Fruit fly (Drosophila melanogaster) whole organism, embryonic: Measurements from ENCODE around the gene htl.
A peak's percentile ranks its signal among the peaks of the same experiment; 100 is the strongest.

Source experiments
- Aef1 ChIP-seq: fragments of 200-800 bp; sonication (Bioruptor generic); IDR thresholded peaks from 3 replicates; pipeline ENCODE4 v1.3.6; 2022; ENCODE audit warnings: missing biosample characterization, missing genetic modification characterization
- B-H2 ChIP-seq: fragments of 200-800 bp; sonication (Bioruptor generic); optimal IDR thresholded peaks from 2 replicates; lab custom pipeline; 2018; ENCODE audit warnings: missing biosample characterization, mild to moderate bottlenecking, missing genetic modification characterization
- CG10321 ChIP-seq: fragments of 200-800 bp; sonication (Bioruptor generic); IDR thresholded peaks from 2 replicates; pipeline ENCODE4 v1.3.6; 2022; ENCODE audit warnings: missing biosample characterization, missing genetic modification characterization
- CG10366 ChIP-seq: fragments of 200-800 bp; sonication (Bioruptor generic); IDR thresholded peaks from 2 replicates; pipeline ENCODE4 v1.3.6; 2022; ENCODE audit warnings: missing biosample characterization, missing genetic modification characterization
- CG11085 ChIP-seq: fragments of 200-800 bp; sonication (Bioruptor generic); IDR thresholded peaks from 2 replicates; pipeline ENCODE4 v1.3.6; 2022; ENCODE audit warnings: missing biosample characterization, missing genetic modification characterization
- CG13296 ChIP-seq: fragments of 200-800 bp; sonication (Bioruptor generic); optimal IDR thresholded peaks from 3 replicates; lab custom pipeline; 2018; ENCODE audit warnings: missing biosample characterization, mild to moderate bottlenecking, missing genetic modification characterization
- CG14860 ChIP-seq: fragments of 200-800 bp; sonication (Bioruptor generic); IDR thresholded peaks from 3 replicates; pipeline ENCODE4 v1.3.6; 2022; ENCODE audit warnings: missing biosample characterization, missing genetic modification characterization; ENCODE audit not compliant: partially characterized antibody
- CG3065 ChIP-seq: fragments of 200-800 bp; sonication (Bioruptor generic); optimal IDR thresholded peaks from 2 replicates; lab custom pipeline; 2016; ENCODE audit warnings: missing biosample characterization, missing genetic modification characterization
- CG34422 ChIP-seq: fragments of 200-800 bp; sonication (Bioruptor generic); IDR thresholded peaks from 3 replicates; pipeline ENCODE4 v1.3.6; 2022; ENCODE audit warnings: missing biosample characterization, missing genetic modification characterization
- CG4282 ChIP-seq: fragments of 200-800 bp; sonication (Bioruptor generic); optimal IDR thresholded peaks from 2 replicates; lab custom pipeline; 2016; ENCODE audit warnings: missing biosample characterization, missing genetic modification characterization
- CG4820 ChIP-seq: fragments of 200-800 bp; sonication (Bioruptor generic); optimal IDR thresholded peaks from 3 replicates; lab custom pipeline; 2016; ENCODE audit warnings: missing biosample characterization, missing genetic modification characterization
- CG4854 ChIP-seq: fragments of 200-800 bp; sonication (Bioruptor generic); optimal IDR thresholded peaks from 2 replicates; lab custom pipeline; 2016; ENCODE audit warnings: missing biosample characterization, missing genetic modification characterization, inconsistent platforms
- CG5180 ChIP-seq: fragments of 200-800 bp; sonication (Bioruptor generic); optimal IDR thresholded peaks from 3 replicates; lab custom pipeline; 2017; ENCODE audit warnings: missing biosample characterization, missing genetic modification characterization, mild to moderate bottlenecking, moderate library complexity, missing genetic modification reagents
- CG7372 ChIP-seq: fragments of 200-800 bp; sonication (Bioruptor generic); IDR thresholded peaks from 2 replicates; pipeline ENCODE4 v1.3.6; 2022; ENCODE audit warnings: missing biosample characterization, missing genetic modification characterization
- CG7928 ChIP-seq: fragments of 200-800 bp; sonication (Bioruptor generic); optimal IDR thresholded peaks from 2 replicates; lab custom pipeline; 2017; ENCODE audit warnings: missing biosample characterization, mild to moderate bottlenecking, missing genetic modification characterization
- CG9797 ChIP-seq: fragments of 200-800 bp; sonication (Bioruptor generic); optimal IDR thresholded peaks from 3 replicates; lab custom pipeline; 2018; ENCODE audit warnings: missing biosample characterization, mild to moderate bottlenecking, missing genetic modification characterization
- CG9817 ChIP-seq: fragments of 200-800 bp; sonication (Bioruptor generic); optimal IDR thresholded peaks from 2 replicates; lab custom pipeline; 2018; ENCODE audit warnings: missing biosample characterization, mild to moderate bottlenecking, missing genetic modification characterization, moderate library complexity
- CHES-1-like ChIP-seq: fragments of 200-800 bp; sonication (Bioruptor generic); optimal IDR thresholded peaks from 2 replicates; lab custom pipeline; 2016; ENCODE audit warnings: missing biosample characterization, missing genetic modification characterization
- Dip3 ChIP-seq: fragments of 200-800 bp; sonication (Bioruptor generic); optimal IDR thresholded peaks from 3 replicates; lab custom pipeline; 2016; ENCODE audit warnings: missing biosample characterization, missing genetic modification characterization
- GATAe ChIP-seq: fragments of 200-800 bp; sonication (Bioruptor generic); conservative IDR thresholded peaks from 2 replicates; pipeline ENCODE4 v1.3.6; 2022; ENCODE audit warnings: missing biosample characterization, missing genetic modification characterization
- HLH3B ChIP-seq: fragments of 200-800 bp; sonication (Bioruptor generic); IDR thresholded peaks from 2 replicates; pipeline ENCODE4 v1.3.6; 2022; ENCODE audit warnings: missing biosample characterization, missing genetic modification characterization
- HLH54F ChIP-seq: fragments of 200-800 bp; sonication (Bioruptor generic); optimal IDR thresholded peaks from 3 replicates; lab custom pipeline; 2016; ENCODE audit warnings: missing biosample characterization, missing genetic modification characterization
- Hmr ChIP-seq: fragments of 200-800 bp; sonication (Bioruptor generic); optimal IDR thresholded peaks from 3 replicates; lab custom pipeline; 2017; ENCODE audit warnings: mild to moderate bottlenecking, missing biosample characterization, missing genetic modification reagents, missing genetic modification characterization
- MBD-R2 ChIP-seq: fragments of 200-800 bp; sonication (Bioruptor generic); IDR thresholded peaks from 2 replicates; pipeline ENCODE4 v1.3.6; 2022; ENCODE audit warnings: missing biosample characterization, missing genetic modification characterization
- Meics ChIP-seq: fragments of 200-800 bp; sonication (Bioruptor generic); optimal IDR thresholded peaks from 2 replicates; lab custom pipeline; 2017; ENCODE audit warnings: missing biosample characterization, mild to moderate bottlenecking, missing genetic modification characterization
- Six4 ChIP-seq: fragments of 200-800 bp; sonication (Bioruptor generic); optimal IDR thresholded peaks from 2 replicates; lab custom pipeline; 2016; ENCODE audit warnings: missing biosample characterization, missing genetic modification characterization
- TFAM ChIP-seq: fragments of 200-800 bp; sonication (Bioruptor generic); optimal IDR thresholded peaks from 2 replicates; lab custom pipeline; 2017; ENCODE audit warnings: missing biosample characterization, missing genetic modification characterization, inconsistent platforms
- amos ChIP-seq: fragments of 200-800 bp; sonication (Bioruptor generic); IDR thresholded peaks from 2 replicates; pipeline ENCODE4 v1.3.6; 2022; ENCODE audit warnings: missing biosample characterization, missing genetic modification characterization; ENCODE audit not compliant: partially characterized antibody
- aop ChIP-seq: fragments of 200-800 bp; sonication (Bioruptor generic); IDR thresholded peaks from 2 replicates; pipeline ENCODE4 v1.3.6; 2022; ENCODE audit warnings: missing biosample characterization, missing genetic modification characterization
- cato ChIP-seq: fragments of 200-800 bp; sonication (Bioruptor generic); optimal IDR thresholded peaks from 2 replicates; lab custom pipeline; 2016; ENCODE audit warnings: missing biosample characterization, missing genetic modification characterization, borderline replicate concordance
- chif ChIP-seq, 2 experiments: fragments of 200-800 bp; sonication (Bioruptor generic); optimal IDR thresholded peaks; 3 replicates each; lab custom pipeline; 2016; ENCODE audit warnings: missing biosample characterization in 2 of 2, missing genetic modification characterization in 2 of 2
- chn ChIP-seq: fragments of 200-800 bp; sonication (Bioruptor generic); optimal IDR thresholded peaks from 2 replicates; lab custom pipeline; 2016; ENCODE audit warnings: missing biosample characterization, missing genetic modification characterization
- crp ChIP-seq, 2 experiments: fragments of 200-800 bp; sonication (Bioruptor generic); optimal IDR thresholded peaks; 2 replicates in 1 of 2; 3 replicates in 1 of 2; lab custom pipeline; 2017; ENCODE audit warnings: missing biosample characterization in 2 of 2, missing genetic modification characterization in 2 of 2, mild to moderate bottlenecking in 1 of 2, moderate library complexity in 1 of 2
- dati ChIP-seq: fragments of 200-800 bp; sonication (Bioruptor generic); IDR thresholded peaks from 2 replicates; pipeline ENCODE4 v1.3.6; 2022; ENCODE audit warnings: missing biosample characterization, missing genetic modification characterization
- disco-r ChIP-seq: fragments of 200-800 bp; sonication (Bioruptor generic); optimal IDR thresholded peaks from 2 replicates; lab custom pipeline; 2016; ENCODE audit warnings: missing biosample characterization, missing genetic modification characterization
- dysf ChIP-seq: fragments of 200-800 bp; sonication (Bioruptor generic); IDR thresholded peaks from 3 replicates; pipeline ENCODE4 v1.3.6; 2022; ENCODE audit warnings: missing biosample characterization, missing genetic modification characterization
- ems ChIP-seq: fragments of 200-800 bp; sonication (Bioruptor generic); optimal IDR thresholded peaks from 3 replicates; lab custom pipeline; 2016; ENCODE audit warnings: missing biosample characterization, missing genetic modification characterization
- grau ChIP-seq: fragments of 200-800 bp; optimal IDR thresholded peaks from 3 replicates; lab custom pipeline; 2019; ENCODE audit warnings: missing biosample characterization, mild to moderate bottlenecking, missing genetic modification characterization, moderate library complexity
- gsb ChIP-seq: fragments of 200-800 bp; sonication (Bioruptor generic); IDR thresholded peaks from 2 replicates; pipeline ENCODE4 v1.3.6; 2022; ENCODE audit warnings: missing biosample characterization, missing genetic modification characterization
- lola ChIP-seq, 3 experiments: fragments of >200 bp in 2 of 3; fragments of 200-800 bp in 1 of 3; sonication (Bioruptor generic) in 1 of 3; optimal IDR thresholded peaks; 2 replicates each; lab custom pipeline; 2017 to 2019; ENCODE audit warnings: missing biosample characterization in 3 of 3, missing genetic modification characterization in 3 of 3, mild to moderate bottlenecking in 1 of 3, moderate library complexity in 1 of 3
- nerfin-1 ChIP-seq: fragments of 200-800 bp; sonication (Bioruptor generic); optimal IDR thresholded peaks from 3 replicates; lab custom pipeline; 2019; ENCODE audit warnings: missing biosample characterization, mild to moderate bottlenecking, missing genetic modification characterization, moderate library complexity
- nom ChIP-seq: fragments of 200-800 bp; sonication (Bioruptor generic); optimal IDR thresholded peaks from 2 replicates; lab custom pipeline; 2017; ENCODE audit warnings: missing biosample characterization, missing genetic modification characterization, mild to moderate bottlenecking, moderate library complexity, missing genetic modification reagents
- onecut ChIP-seq: fragments of 200-800 bp; sonication (Bioruptor generic); IDR thresholded peaks from 2 replicates; pipeline ENCODE4 v1.3.6; 2022; ENCODE audit warnings: missing biosample characterization, missing genetic modification characterization
- pros ChIP-seq: fragments of 200-800 bp; sonication (Bioruptor generic); optimal IDR thresholded peaks from 3 replicates; lab custom pipeline; 2019; ENCODE audit warnings: missing biosample characterization, mild to moderate bottlenecking, missing genetic modification characterization, moderate library complexity
- ranshi ChIP-seq: fragments of 200-800 bp; sonication (Bioruptor generic); IDR thresholded peaks from 2 replicates; pipeline ENCODE4 v1.3.6; 2022; ENCODE audit warnings: missing biosample characterization, missing genetic modification characterization
- slp2 ChIP-seq: fragments of 200-800 bp; sonication (Bioruptor generic); optimal IDR thresholded peaks from 2 replicates; lab custom pipeline; 2016; ENCODE audit warnings: missing biosample characterization, missing genetic modification characterization
- sr ChIP-seq: fragments of 200-800 bp; sonication (Bioruptor generic); IDR thresholded peaks from 3 replicates; pipeline ENCODE4 v1.3.6; 2022; ENCODE audit warnings: missing biosample characterization, missing genetic modification characterization
- ssp ChIP-seq: fragments of 200-800 bp; sonication (Bioruptor generic); IDR thresholded peaks from 2 replicates; pipeline ENCODE4 v1.3.6; 2022; ENCODE audit warnings: missing biosample characterization, missing genetic modification characterization
- trem ChIP-seq: fragments of 200-800 bp; optimal IDR thresholded peaks from 3 replicates; lab custom pipeline; 2019; ENCODE audit warnings: missing biosample characterization, mild to moderate bottlenecking, missing genetic modification characterization, moderate library complexity
- tup ChIP-seq: fragments of 200-800 bp; sonication (Bioruptor generic); optimal IDR thresholded peaks from 2 replicates; lab custom pipeline; 2016; ENCODE audit warnings: missing biosample characterization, mild to moderate bottlenecking, missing genetic modification characterization, moderate library complexity
- zen2 ChIP-seq: fragments of 200-800 bp; sonication (Bioruptor generic); IDR thresholded peaks from 3 replicates; pipeline ENCODE4 v1.3.6; 2022; ENCODE audit warnings: missing biosample characterization, missing genetic modification characterization; ENCODE audit not compliant: partially characterized antibody

Gene htl

dm6 chr3R:18021261-18021679, 31.5 kb downstream of the htl start, which contains the start of gene CG7785 (continued):
- TF ChIP-seq Hmr (GFP tag; lab: Kevin White, UChicago) (peak; percentile 62), CG10321 (GFP tag; lab: Robert Waterston, UW) (no peak), CG9797 (GFP tag; lab: Kevin White, UChicago) (peak; percentile 83), dati (no peak), CG5180 (GFP tag; lab: Kevin White, UChicago) (no peak), CG4282 (GFP tag; lab: Kevin White, UChicago) (no peak), dysf (GFP tag; lab: Robert Waterston, UW) (peak; percentile 56; the same call in 2 of the 3 replicates), slp2 (GFP tag; lab: Kevin White, UChicago) (peak; percentile 34), MBD-R2 (GFP tag; lab: Robert Waterston, UW) (peak; percentile 75), nerfin-1 (tag; lab: Kevin White, UChicago) (peak; percentile 9), CG4820 (GFP tag; lab: Kevin White, UChicago) (peak; percentile 39), CG9817 (tag; lab: Kevin White, UChicago) (peak; percentile 73), CG7372 (no peak), aop (GFP tag; lab: Robert Waterston, UW) (no peak), ranshi (no peak), CG3065 (GFP tag; lab: Kevin White, UChicago) (peak; percentile 21), Dip3 (GFP tag; lab: Kevin White, UChicago) (peak; percentile 9), CG7928 (GFP tag; lab: Kevin White, UChicago) (peak; percentile 9), CG10366 (GFP tag; lab: Robert Waterston, UW) (no peak), zen2 (GFP tag; lab: Robert Waterston, UW) (no peak), ems (GFP tag; lab: Kevin White, UChicago) (no peak), CG13296 (GFP tag; lab: Kevin White, UChicago) (no peak), amos (no peak), TFAM (GFP tag; lab: Kevin White, UChicago) (no peak), gsb (GFP tag; lab: Robert Waterston, UW) (no peak), B-H2 (peak; percentile 15), Six4 (GFP tag; lab: Kevin White, UChicago) (peak; percentile 27), HLH3B (GFP tag; lab: Robert Waterston, UW) (no peak), CHES-1-like (GFP tag; lab: Kevin White, UChicago) (peak; percentile 15), onecut (GFP tag; lab: Robert Waterston, UW) (peak; percentile 34; the same call in 1 of the 2 replicates), CG34422 (no peak), sr (GFP tag; lab: Robert Waterston, UW) (no peak), trem (tag; lab: Kevin White, UChicago) (peak; percentile 12), lola (GFP tag; optimal IDR thresholded peaks at IDR 0.05; lab: Kevin White, UChicago) (peak in 1 of 3 experiments; percentile 40), Meics (peak; percentile 60), GATAe (no peak), chif (GFP tag; optimal IDR thresholded peaks at IDR 0.05; lab: Kevin White, UChicago) (peak; percentile 22 to 61), CG11085 (no peak), disco-r (GFP tag; lab: Kevin White, UChicago) (no peak), crp (GFP tag; optimal IDR thresholded peaks at IDR 0.05; lab: Kevin White, UChicago) (peak; percentile 85 to 95), pros (GFP tag; lab: Kevin White, UChicago) (no peak), grau (tag; lab: Kevin White, UChicago) (peak; percentile 53), Aef1 (GFP tag; lab: Robert Waterston, UW) (peak; percentile 66), ssp (GFP tag; lab: Robert Waterston, UW) (no peak), cato (GFP tag; lab: Kevin White, UChicago) (peak; percentile 46), CG4854 (peak; percentile 33), tup (GFP tag; lab: Kevin White, UChicago) (no peak), nom (GFP tag; lab: Kevin White, UChicago) (no peak), HLH54F (GFP tag; lab: Kevin White, UChicago) (no peak), CG14860 (GFP tag; lab: Robert Waterston, UW) (no peak), chn (no peak)
